Worm (Caenorhabditis elegans) whole organism, L2 larva: ENCODE measurements around the gene C08F11.13.
"Not testable (repeated sequence)": the region's sequence is repeated elsewhere in the genome, so short reads cannot be mapped to it uniquely, and the experiment has no call there.

Experiments used
- C34F6.9 ChIP-seq: fragments of 150-350 bp; optimal IDR thresholded peaks from 2 replicates; lab custom pipeline; 2014; ENCODE audit warnings: missing biosample characterization, missing genetic modification characterization
- F13H6.1 ChIP-seq: sonication (generic microtip); optimal IDR thresholded peaks from 2 replicates; lab custom pipeline; 2016; ENCODE audit warnings: missing genetic modification characterization, missing compliant biosample characterization
- R02D3.7 ChIP-seq: fragments of 150-350 bp; optimal IDR thresholded peaks from 2 replicates; lab custom pipeline; 2014; ENCODE audit warnings: missing biosample characterization, missing genetic modification characterization
- Y55F3AM.14 ChIP-seq: fragments of 200-800 bp; sonication (Bioruptor generic); optimal IDR thresholded peaks from 2 replicates; lab custom pipeline; 2018; ENCODE audit warnings: mild to moderate bottlenecking, missing genetic modification characterization, missing compliant biosample characterization
- ZK546.5 ChIP-seq: sonication (generic microtip); optimal IDR thresholded peaks from 2 replicates; lab custom pipeline; 2017; ENCODE audit warnings: missing biosample characterization, missing genetic modification characterization
- alr-1 ChIP-seq: fragments of 150-350 bp; optimal IDR thresholded peaks from 2 replicates; lab custom pipeline; 2014; ENCODE audit warnings: missing biosample characterization, missing genetic modification characterization
- ama-1 ChIP-seq: fragments of 150-350 bp; optimal IDR thresholded peaks from 2 replicates; lab custom pipeline; 2018; ENCODE audit warnings: inconsistent platforms
- ceh-16 ChIP-seq: fragments of 150-350 bp; optimal IDR thresholded peaks from 2 replicates; lab custom pipeline; 2014; ENCODE audit warnings: missing biosample characterization, missing genetic modification characterization
- dmd-4 ChIP-seq: sonication (generic microtip); optimal IDR thresholded peaks from 2 replicates; lab custom pipeline; 2017; ENCODE audit warnings: missing biosample characterization, missing genetic modification characterization
- elt-1 ChIP-seq: fragments of 150-350 bp; optimal IDR thresholded peaks from 2 replicates; lab custom pipeline; 2014; ENCODE audit warnings: missing biosample characterization, missing genetic modification characterization
- elt-3 ChIP-seq: sonication (generic microtip); optimal IDR thresholded peaks from 2 replicates; lab custom pipeline; 2017; ENCODE audit warnings: missing biosample characterization, missing genetic modification characterization
- fos-1 ChIP-seq: fragments of 150-350 bp; optimal IDR thresholded peaks from 2 replicates; lab custom pipeline; 2014; ENCODE audit warnings: missing biosample characterization, missing genetic modification characterization
- gmeb-1 ChIP-seq: fragments of 150-350 bp; optimal IDR thresholded peaks from 2 replicates; lab custom pipeline; 2014; ENCODE audit warnings: missing biosample characterization, missing genetic modification characterization
- lin-13 ChIP-seq: fragments of 150-350 bp; optimal IDR thresholded peaks from 2 replicates; lab custom pipeline; 2014; ENCODE audit warnings: missing biosample characterization, missing genetic modification reagents, missing genetic modification characterization
- lin-39 ChIP-seq: fragments of 150-350 bp; optimal IDR thresholded peaks from 2 replicates; lab custom pipeline; 2014; ENCODE audit warnings: missing biosample characterization, missing genetic modification reagents, missing genetic modification characterization
- mab-5 ChIP-seq: fragments of 150-350 bp; optimal IDR thresholded peaks from 2 replicates; lab custom pipeline; 2014; ENCODE audit warnings: missing biosample characterization, missing genetic modification characterization
- mbf-1 ChIP-seq: sonication (generic microtip); optimal IDR thresholded peaks from 2 replicates; lab custom pipeline; 2017; ENCODE audit warnings: missing biosample characterization, missing genetic modification characterization
- nhr-10 ChIP-seq: sonication (generic microtip); optimal IDR thresholded peaks from 2 replicates; lab custom pipeline; 2017; ENCODE audit warnings: missing biosample characterization, missing genetic modification characterization
- nhr-11 ChIP-seq: fragments of 150-350 bp; optimal IDR thresholded peaks from 2 replicates; lab custom pipeline; 2014; ENCODE audit warnings: missing biosample characterization, missing genetic modification characterization
- nhr-12 ChIP-seq: fragments of 150-350 bp; optimal IDR thresholded peaks from 2 replicates; lab custom pipeline; 2014; ENCODE audit warnings: missing biosample characterization, missing genetic modification characterization
- nhr-129 ChIP-seq: fragments of 150-350 bp; optimal IDR thresholded peaks from 2 replicates; lab custom pipeline; 2014; ENCODE audit warnings: missing biosample characterization, missing genetic modification characterization
- nhr-21 ChIP-seq: fragments of 150-350 bp; optimal IDR thresholded peaks from 2 replicates; lab custom pipeline; 2014; ENCODE audit warnings: missing biosample characterization, missing genetic modification characterization
- nhr-23 ChIP-seq: fragments of 150-350 bp; optimal IDR thresholded peaks from 2 replicates; lab custom pipeline; 2014; ENCODE audit warnings: missing biosample characterization, missing genetic modification reagents, missing genetic modification characterization
- nhr-25 ChIP-seq: fragments of 150-350 bp; sonication (generic microtip); optimal IDR thresholded peaks from 3 replicates; lab custom pipeline; 2014; ENCODE audit warnings: missing biosample characterization, missing genetic modification characterization
- peb-1 ChIP-seq: fragments of 150-350 bp; optimal IDR thresholded peaks from 2 replicates; lab custom pipeline; 2014; ENCODE audit warnings: missing biosample characterization, missing genetic modification characterization
- sem-4 ChIP-seq: fragments of 150-350 bp; optimal IDR thresholded peaks from 2 replicates; lab custom pipeline; 2014; ENCODE audit warnings: missing biosample characterization, missing genetic modification reagents, missing genetic modification characterization
- sma-3 ChIP-seq: sonication (generic microtip); optimal IDR thresholded peaks from 2 replicates; lab custom pipeline; 2016; ENCODE audit warnings: missing genetic modification reagents, missing genetic modification characterization, missing compliant biosample characterization
- sma-9 ChIP-seq, 2 experiments: fragments of 150-350 bp in 1 of 2; sonication (generic microtip) in 1 of 2; optimal IDR thresholded peaks; 2 replicates each; lab custom pipeline; 2014 to 2016; ENCODE audit warnings: missing genetic modification characterization in 2 of 2, mild to moderate bottlenecking in 1 of 2, missing biosample characterization in 1 of 2, missing compliant biosample characterization in 1 of 2, missing genetic modification reagents in 1 of 2, moderate library complexity in 1 of 2
- snpc-4 ChIP-seq: fragments of 150-350 bp; optimal IDR thresholded peaks from 2 replicates; lab custom pipeline; 2014; ENCODE audit warnings: missing biosample characterization, missing genetic modification characterization
- unc-39 ChIP-seq: fragments of 150-350 bp; optimal IDR thresholded peaks from 2 replicates; lab custom pipeline; 2014; ENCODE audit warnings: missing biosample characterization, missing genetic modification characterization
- unc-55 ChIP-seq: fragments of 150-350 bp; sonication (generic microtip); optimal IDR thresholded peaks from 3 replicates; lab custom pipeline; 2014; ENCODE audit warnings: missing biosample characterization, missing genetic modification reagents, missing genetic modification characterization
- ztf-11 ChIP-seq: sonication (generic microtip); optimal IDR thresholded peaks from 2 replicates; lab custom pipeline; 2017; ENCODE audit warnings: missing biosample characterization, missing genetic modification characterization
- ztf-4 ChIP-seq: fragments of 150-350 bp; optimal IDR thresholded peaks from 2 replicates; lab custom pipeline; 2014; ENCODE audit warnings: missing biosample characterization, missing genetic modification characterization

C08F11.13 gene

DNA sequence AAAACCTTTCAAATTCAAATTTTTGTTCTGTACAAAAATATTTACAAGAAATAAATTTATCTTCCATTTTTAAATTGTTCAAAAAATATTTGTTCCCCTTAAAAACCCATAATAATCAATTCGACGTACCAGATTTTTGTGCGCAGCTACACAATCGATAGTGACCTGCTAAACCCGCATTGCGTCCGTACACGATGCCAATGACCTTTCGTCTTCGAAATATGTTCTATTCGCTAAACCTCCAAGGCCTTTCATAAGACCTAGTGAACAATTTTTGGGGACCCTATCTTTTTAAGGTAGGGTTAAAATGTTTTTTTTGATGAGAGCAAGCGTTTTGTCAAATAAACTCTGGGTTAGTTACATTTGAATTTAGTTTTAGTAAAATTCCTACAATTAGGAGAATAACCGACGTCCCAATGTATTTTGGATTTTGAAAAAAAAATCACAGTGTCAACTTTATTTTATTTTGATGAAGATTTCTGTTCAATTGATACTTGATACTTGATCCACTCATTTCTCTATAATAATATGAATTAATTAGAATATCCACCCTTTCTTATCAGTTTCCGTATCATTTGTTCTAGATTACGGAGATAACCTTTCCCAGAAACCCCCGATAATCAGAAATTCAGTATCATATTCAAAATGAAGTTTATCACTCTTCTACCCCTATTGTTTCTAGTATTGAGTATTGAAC, 7.6 kb downstream of the C08F11.13 start, which contains the start of gene Y45F10B.59:
TSS of gene Y45F10B.59 (plus strand) at position 647 of the 697 bp plus-strand sequence.
- TF ChIP-seq sma-9 (GFP tag; optimal IDR thresholded peaks at IDR 0.05; lab: Kevin White, UChicago), result no peak
- TF ChIP-seq sma-9 (tag; optimal IDR thresholded peaks at IDR 0.05; lab: Kevin White, UChicago), result no peak
- peak; percentile 60 for TF ChIP-seq snpc-4 (tag; lab: Kevin White, UChicago)
- TF ChIP-seq, all 48 proteins: peak for 1

DNA sequence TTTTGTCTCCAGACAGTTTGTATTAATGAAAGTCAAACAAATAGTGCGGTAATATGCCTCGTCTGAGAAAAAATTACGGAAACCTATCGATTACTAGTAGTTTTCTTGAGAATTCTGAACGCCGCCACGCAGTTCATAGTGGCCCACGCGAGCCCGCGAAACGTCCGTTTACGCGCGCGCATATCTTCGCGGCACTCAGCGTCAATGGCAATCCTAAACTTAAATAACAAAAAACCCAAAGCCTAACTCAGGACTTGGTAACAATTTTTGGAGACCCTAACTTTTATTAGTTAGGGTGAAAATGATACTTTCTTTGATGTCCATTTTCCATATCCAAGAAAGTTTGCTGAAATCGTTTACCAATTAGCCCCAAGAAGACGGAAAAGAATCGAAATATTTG, 8.3 kb downstream of the C08F11.13 start:
- TF ChIP-seq nhr-25, result no peak

DNA sequence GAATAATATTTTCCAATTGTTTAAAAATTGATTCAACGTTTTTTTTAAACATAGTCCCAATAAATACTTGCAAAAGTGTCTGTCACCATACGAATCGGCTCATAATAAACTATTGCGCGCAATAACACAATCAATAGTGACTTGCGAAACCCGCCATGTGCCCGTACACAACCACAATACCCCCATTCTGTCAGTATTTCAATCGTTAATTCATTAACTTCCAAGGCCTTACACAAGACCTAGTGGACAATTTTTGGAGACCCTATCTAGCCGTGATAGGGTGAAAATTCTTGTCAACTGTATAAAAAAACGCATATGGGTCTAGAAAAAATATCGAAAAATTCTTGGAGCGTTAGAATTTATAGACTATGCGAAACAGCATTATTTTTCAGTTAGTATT, 9.0 kb downstream of the C08F11.13 start:
- TF ChIP-seq mbf-1 (tag; lab: Kevin White, UChicago), result no peak
- peak; percentile 60 for TF ChIP-seq snpc-4 (tag; lab: Kevin White, UChicago)

DNA sequence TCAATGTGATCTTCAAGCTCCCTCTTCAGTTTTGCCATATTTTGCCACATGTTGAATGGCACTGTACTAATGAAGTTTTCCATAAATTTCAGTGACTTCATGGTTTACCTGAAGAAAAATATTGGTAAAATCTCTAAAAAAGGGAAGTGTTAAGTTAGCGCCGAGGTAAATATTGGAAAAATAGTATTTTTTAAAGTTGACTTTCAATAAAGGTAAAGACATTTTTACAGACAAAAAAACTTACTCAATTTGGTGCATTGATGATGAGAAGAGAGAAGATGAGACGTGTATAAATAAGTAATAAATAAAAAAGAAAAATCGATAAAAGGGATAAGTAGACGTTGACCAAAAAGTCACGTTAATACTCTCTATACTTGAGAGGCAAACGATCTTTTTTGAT, 11.9 kb downstream of the C08F11.13 start, which contains the start of gene Y45F10B.9:
TSS of gene Y45F10B.9 (minus strand) at position 101 of the 400 bp plus-strand sequence.
- TF ChIP-seq unc-39, nhr-11, R02D3.7 (tag; lab: Kevin White, UChicago): not testable (repeated sequence)

DNA sequence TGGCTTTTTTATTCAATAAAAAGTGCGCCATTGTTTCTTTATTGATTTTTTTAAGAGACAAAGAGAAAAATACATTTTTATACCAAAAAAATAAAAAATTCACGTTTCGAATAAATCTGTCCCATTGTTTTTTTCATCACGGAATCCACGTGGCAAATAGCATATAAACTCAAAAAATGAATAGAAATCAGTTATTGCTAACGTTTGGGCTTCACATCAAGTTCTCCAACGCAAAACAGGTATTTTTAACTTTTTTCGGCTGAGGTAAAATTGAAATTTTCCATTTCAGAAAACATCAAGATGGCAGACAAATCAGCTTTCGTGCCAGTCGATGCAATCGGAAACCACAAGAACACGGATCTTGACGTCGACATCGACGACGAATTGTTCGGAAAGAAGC, 16.3 kb downstream of the C08F11.13 start, which contains the start of gene Y45F10B.3:
TSS of gene Y45F10B.3 (plus strand) at position 301 of the 400 bp plus-strand sequence.
- TF ChIP-seq elt-3 (tag; lab: Kevin White, UChicago), result no peak
- TF ChIP-seq nhr-12, result no peak
- TF ChIP-seq nhr-23 (tag; lab: Kevin White, UChicago), result no peak
- no peak for TF ChIP-seq nhr-21 (tag; lab: Kevin White, UChicago)
- no peak for TF ChIP-seq unc-55 (GFP tag; lab: Kevin White, UChicago)
- no peak for TF ChIP-seq dmd-4 (tag; lab: Kevin White, UChicago)
- TF ChIP-seq ztf-4, result no peak
- no peak for TF ChIP-seq ZK546.5
- no peak for TF ChIP-seq gmeb-1 (tag; lab: Kevin White, UChicago)
- TF ChIP-seq mab-5, result no peak
- TF ChIP-seq sma-3 (GFP tag; lab: Kevin White, UChicago), result no peak
- TF ChIP-seq lin-39 (tag; lab: Kevin White, UChicago), result no peak
- TF ChIP-seq sem-4 (tag; lab: Kevin White, UChicago), result no peak
- no peak for TF ChIP-seq nhr-129 (tag; lab: Kevin White, UChicago)
- TF ChIP-seq alr-1, result no peak
- no peak for TF ChIP-seq F13H6.1 (tag; lab: Kevin White, UChicago)
- no peak for TF ChIP-seq ztf-11 (tag; lab: Kevin White, UChicago)
- TF ChIP-seq ama-1, result no peak
- TF ChIP-seq, all 48 proteins: peak for 0

DNA sequence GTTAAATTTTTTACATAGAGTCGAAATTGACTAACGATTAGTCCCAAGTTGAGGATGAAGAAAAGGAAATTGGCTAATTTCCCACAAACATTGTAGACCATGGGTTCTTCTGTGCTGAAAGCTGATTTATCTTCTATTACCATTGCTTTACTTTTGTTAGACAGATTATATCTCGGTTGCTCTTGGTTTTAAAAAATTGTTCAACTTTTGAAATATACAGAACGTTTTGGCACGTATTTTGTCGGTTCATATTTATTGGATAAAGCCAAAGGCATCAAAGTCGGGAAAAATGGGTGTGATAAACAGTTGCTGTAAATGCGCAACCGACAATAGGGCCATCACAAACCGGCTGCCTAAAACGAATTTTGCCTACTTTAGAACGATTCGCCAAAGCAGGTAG, 18.0 kb downstream of the C08F11.13 start, which contains the start of gene tsp-5:
TSS of gene tsp-5 (minus strand) at position 101 of the 400 bp plus-strand sequence.
- TF ChIP-seq ceh-16 (tag; lab: Kevin White, UChicago), result no peak
- TF ChIP-seq nhr-11 (tag; lab: Kevin White, UChicago), result no peak
- TF ChIP-seq nhr-25, result no peak
- TF ChIP-seq C34F6.9, result no peak
- TF ChIP-seq nhr-21 (tag; lab: Kevin White, UChicago), result no peak
- TF ChIP-seq sem-4 (tag; lab: Kevin White, UChicago), result no peak
- TF ChIP-seq nhr-12, result no peak
- no peak for TF ChIP-seq sma-3 (GFP tag; lab: Kevin White, UChicago)
- TF ChIP-seq Y55F3AM.14 (GFP tag; lab: Kevin White, UChicago), result no peak
- no peak for TF ChIP-seq peb-1 (tag; lab: Kevin White, UChicago)
- no peak for TF ChIP-seq elt-1 (tag; lab: Kevin White, UChicago)
- TF ChIP-seq ama-1, result no peak
- TF ChIP-seq lin-13 (GFP tag; lab: Kevin White, UChicago), result no peak
- no peak for TF ChIP-seq ztf-11 (tag; lab: Kevin White, UChicago)
- no peak for TF ChIP-seq sma-9 (GFP tag; optimal IDR thresholded peaks at IDR 0.05; lab: Kevin White, UChicago)
- no peak for TF ChIP-seq sma-9 (tag; optimal IDR thresholded peaks at IDR 0.05; lab: Kevin White, UChicago)
- no peak for TF ChIP-seq fos-1 (tag; lab: Kevin White, UChicago)
- TF ChIP-seq nhr-10 (tag; lab: Kevin White, UChicago), result no peak
